Fruit fly (Drosophila melanogaster) whole organism, embryonic: ENCODE results near the gene Atg5.

Source experiments
- Abd-B ChIP-seq: fragments of 200-800 bp; sonication (Bioruptor generic); optimal IDR thresholded peaks from 2 replicates; lab custom pipeline; 2018; ENCODE audit warnings: missing biosample characterization, mild to moderate bottlenecking, missing genetic modification characterization, moderate library complexity
- Asciz ChIP-seq: fragments of 200-800 bp; sonication (Bioruptor generic); optimal IDR thresholded peaks from 2 replicates; lab custom pipeline; 2017; ENCODE audit warnings: missing biosample characterization, mild to moderate bottlenecking, missing genetic modification characterization, missing genetic modification reagents
- CG10209 ChIP-seq: fragments of 200-800 bp; sonication (Bioruptor generic); optimal IDR thresholded peaks from 3 replicates; lab custom pipeline; 2017; ENCODE audit warnings: missing biosample characterization, mild to moderate bottlenecking, missing genetic modification characterization, missing genetic modification reagents
- CG10431 ChIP-seq: fragments of 200-800 bp; sonication (Bioruptor generic); optimal IDR thresholded peaks from 3 replicates; lab custom pipeline; 2018; ENCODE audit warnings: missing biosample characterization, mild to moderate bottlenecking, missing genetic modification characterization
- CG10565 ChIP-seq: fragments of 200-800 bp; sonication (Bioruptor generic); optimal IDR thresholded peaks from 3 replicates; lab custom pipeline; 2016; ENCODE audit warnings: missing biosample characterization, mild to moderate bottlenecking, missing genetic modification characterization
- CG10654 ChIP-seq: fragments of 200-800 bp; sonication (Bioruptor generic); optimal IDR thresholded peaks from 2 replicates; lab custom pipeline; 2016; ENCODE audit warnings: missing biosample characterization, missing genetic modification characterization
- CG11695 ChIP-seq: fragments of 200-800 bp; sonication (Bioruptor generic); IDR thresholded peaks from 3 replicates; pipeline ENCODE4 v1.3.6; 2022; ENCODE audit warnings: missing biosample characterization, missing genetic modification characterization
- CG13123 ChIP-seq: fragments of 200-800 bp; sonication (Bioruptor generic); optimal IDR thresholded peaks from 2 replicates; lab custom pipeline; 2016; ENCODE audit warnings: missing biosample characterization, missing genetic modification characterization
- CG14014 ChIP-seq: fragments of 200-800 bp; sonication (Bioruptor generic); IDR thresholded peaks from 2 replicates; pipeline ENCODE4 v1.3.6; 2022; ENCODE audit warnings: missing biosample characterization, missing genetic modification characterization
- CG17568 ChIP-seq: fragments of 200-800 bp; sonication (Bioruptor generic); optimal IDR thresholded peaks from 2 replicates; lab custom pipeline; 2018; ENCODE audit warnings: missing biosample characterization, mild to moderate bottlenecking, missing genetic modification characterization, moderate library complexity
- CG17802 ChIP-seq: fragments of 200-800 bp; sonication (Bioruptor generic); optimal IDR thresholded peaks from 2 replicates; lab custom pipeline; 2018; ENCODE audit warnings: missing biosample characterization, mild to moderate bottlenecking, missing genetic modification characterization, moderate library complexity
- CG17829 ChIP-seq: fragments of 200-800 bp; optimal IDR thresholded peaks from 2 replicates; lab custom pipeline; 2019; ENCODE audit warnings: missing biosample characterization, mild to moderate bottlenecking, missing genetic modification characterization, moderate library complexity
- CG30431 ChIP-seq: fragments of 200-800 bp; sonication (Bioruptor generic); optimal IDR thresholded peaks from 2 replicates; lab custom pipeline; 2017; ENCODE audit warnings: missing biosample characterization, missing genetic modification characterization
- CG3065 ChIP-seq: fragments of 200-800 bp; sonication (Bioruptor generic); optimal IDR thresholded peaks from 2 replicates; lab custom pipeline; 2016; ENCODE audit warnings: missing biosample characterization, missing genetic modification characterization
- CG33557 ChIP-seq: fragments of 200-800 bp; sonication (Bioruptor generic); optimal IDR thresholded peaks from 2 replicates; lab custom pipeline; 2019; ENCODE audit warnings: missing biosample characterization, mild to moderate bottlenecking, missing genetic modification characterization, moderate library complexity
- CG7987 ChIP-seq: fragments of 200-800 bp; sonication (Bioruptor generic); optimal IDR thresholded peaks from 2 replicates; lab custom pipeline; 2018; ENCODE audit warnings: missing biosample characterization, mild to moderate bottlenecking, missing genetic modification characterization, moderate library complexity
- CG8290 ChIP-seq, 3 experiments: fragments of 200-800 bp; sonication (Bioruptor generic); optimal IDR thresholded peaks; 2 replicates each; lab custom pipeline; 2016 to 2019; ENCODE audit warnings: missing biosample characterization in 3 of 3, missing genetic modification characterization in 3 of 3, mild to moderate bottlenecking in 2 of 3, moderate library complexity in 1 of 3
- CG9727 ChIP-seq: fragments of 200-800 bp; sonication (Bioruptor generic); optimal IDR thresholded peaks from 3 replicates; lab custom pipeline; 2017; ENCODE audit warnings: missing biosample characterization, mild to moderate bottlenecking, missing genetic modification characterization
- Dbx ChIP-seq: fragments of 200-800 bp; sonication (Bioruptor generic); IDR thresholded peaks from 3 replicates; pipeline ENCODE4 v1.3.6; 2022; ENCODE audit warnings: missing biosample characterization, missing genetic modification characterization
- Ets97D ChIP-seq: fragments of 200-800 bp; sonication (Bioruptor generic); optimal IDR thresholded peaks from 3 replicates; lab custom pipeline; 2016; ENCODE audit warnings: missing biosample characterization, missing genetic modification characterization
- H15 ChIP-seq: fragments of 200-800 bp; sonication (Bioruptor generic); IDR thresholded peaks from 3 replicates; pipeline ENCODE4 v1.3.6; 2022; ENCODE audit warnings: missing biosample characterization, missing genetic modification characterization
- HLHmδ ChIP-seq: fragments of 200-800 bp; sonication (Bioruptor generic); optimal IDR thresholded peaks from 2 replicates; lab custom pipeline; 2018; ENCODE audit warnings: missing biosample characterization, mild to moderate bottlenecking, missing genetic modification characterization, moderate library complexity
- Hand ChIP-seq: fragments of 200-800 bp; sonication (Bioruptor generic); optimal IDR thresholded peaks from 2 replicates; lab custom pipeline; 2017; ENCODE audit warnings: mild to moderate bottlenecking, missing biosample characterization, missing genetic modification reagents, missing genetic modification characterization
- Hey ChIP-seq: fragments of 200-800 bp; sonication (Bioruptor generic); optimal IDR thresholded peaks from 3 replicates; lab custom pipeline; 2018; ENCODE audit warnings: missing biosample characterization, mild to moderate bottlenecking, missing genetic modification characterization
- Jarid2 ChIP-seq: fragments of 200-800 bp; sonication (Bioruptor generic); optimal IDR thresholded peaks from 3 replicates; lab custom pipeline; 2017; ENCODE audit warnings: mild to moderate bottlenecking, missing biosample characterization, missing genetic modification reagents, missing genetic modification characterization
- Mes4 ChIP-seq: fragments of 200-800 bp; sonication (Bioruptor generic); optimal IDR thresholded peaks from 2 replicates; lab custom pipeline; 2016; ENCODE audit warnings: missing biosample characterization, missing genetic modification characterization
- NfI ChIP-seq: fragments of 200-800 bp; sonication (Bioruptor generic); optimal IDR thresholded peaks from 3 replicates; lab custom pipeline; 2018; ENCODE audit warnings: missing biosample characterization, mild to moderate bottlenecking, missing genetic modification characterization, moderate library complexity
- Sry-β ChIP-seq: fragments of 200-800 bp; sonication (Bioruptor generic); optimal IDR thresholded peaks from 2 replicates; lab custom pipeline; 2018; ENCODE audit warnings: missing biosample characterization, mild to moderate bottlenecking, missing genetic modification characterization, moderate library complexity
- Sry-δ ChIP-seq: fragments of 200-800 bp; sonication (Bioruptor generic); optimal IDR thresholded peaks from 2 replicates; lab custom pipeline; 2016; ENCODE audit warnings: missing biosample characterization, missing genetic modification characterization
- ara ChIP-seq: fragments of 200-800 bp; sonication (Bioruptor generic); IDR thresholded peaks from 2 replicates; pipeline ENCODE4 v1.3.6; 2022; ENCODE audit warnings: missing biosample characterization, missing genetic modification characterization
- bab2 ChIP-seq: fragments of 200-800 bp; sonication (Bioruptor generic); optimal IDR thresholded peaks from 2 replicates; lab custom pipeline; 2016; ENCODE audit warnings: missing biosample characterization, missing genetic modification characterization
- cas ChIP-seq: fragments of 200-800 bp; sonication (Bioruptor generic); IDR thresholded peaks from 2 replicates; pipeline ENCODE4 v1.3.6; 2022; ENCODE audit warnings: missing biosample characterization, missing genetic modification characterization
- dan ChIP-seq: fragments of 200-800 bp; sonication (Bioruptor generic); IDR thresholded peaks from 2 replicates; pipeline ENCODE4 v1.3.6; 2022; ENCODE audit warnings: missing biosample characterization, missing genetic modification characterization
- fru ChIP-seq: fragments of >200 bp; optimal IDR thresholded peaks from 2 replicates; lab custom pipeline; 2017
- grn ChIP-seq: fragments of 200-800 bp; sonication (Bioruptor generic); optimal IDR thresholded peaks from 3 replicates; lab custom pipeline; 2017; ENCODE audit warnings: missing biosample characterization, missing genetic modification characterization
- insv ChIP-seq, 2 experiments: fragments of 200-800 bp; sonication (Bioruptor generic); optimal IDR thresholded peaks; 3 replicates each; lab custom pipeline; 2016 to 2018; ENCODE audit warnings: missing biosample characterization in 2 of 2, missing genetic modification characterization in 2 of 2
- mirr ChIP-seq: fragments of 200-800 bp; sonication (Bioruptor generic); optimal IDR thresholded peaks from 3 replicates; lab custom pipeline; 2018; ENCODE audit warnings: missing biosample characterization, mild to moderate bottlenecking, missing genetic modification characterization
- mld ChIP-seq: fragments of 200-800 bp; sonication (Bioruptor generic); IDR thresholded peaks from 3 replicates; pipeline ENCODE4 v1.3.6; 2022; ENCODE audit warnings: missing biosample characterization, missing genetic modification characterization; ENCODE audit not compliant: partially characterized antibody
- nerfin-1 ChIP-seq: fragments of 200-800 bp; sonication (Bioruptor generic); optimal IDR thresholded peaks from 3 replicates; lab custom pipeline; 2019; ENCODE audit warnings: missing biosample characterization, mild to moderate bottlenecking, missing genetic modification characterization, moderate library complexity
- odd ChIP-seq: fragments of 200-800 bp; sonication (Bioruptor generic); optimal IDR thresholded peaks from 2 replicates; lab custom pipeline; 2017; ENCODE audit warnings: missing biosample characterization, mild to moderate bottlenecking, missing genetic modification characterization
- org-1 ChIP-seq: fragments of 200-800 bp; sonication (Bioruptor generic); optimal IDR thresholded peaks from 2 replicates; lab custom pipeline; 2017; ENCODE audit warnings: missing biosample characterization, missing genetic modification characterization
- otp ChIP-seq: fragments of 200-800 bp; sonication (Bioruptor generic); IDR thresholded peaks from 3 replicates; pipeline ENCODE4, ENCODE4 v1.3.6; 2022; ENCODE audit warnings: missing biosample characterization, missing genetic modification characterization
- run ChIP-seq: fragments of 200-800 bp; sonication (Bioruptor generic); optimal IDR thresholded peaks from 3 replicates; lab custom pipeline; 2018; ENCODE audit warnings: missing biosample characterization, mild to moderate bottlenecking, missing genetic modification characterization
- schlank ChIP-seq: fragments of 200-800 bp; sonication (Bioruptor generic); optimal IDR thresholded peaks from 2 replicates; lab custom pipeline; 2018; ENCODE audit warnings: missing biosample characterization, mild to moderate bottlenecking, missing genetic modification characterization
- sens-2 ChIP-seq: fragments of 200-800 bp; sonication (Bioruptor generic); IDR thresholded peaks from 2 replicates; pipeline ENCODE4 v1.3.6; 2022; ENCODE audit warnings: missing biosample characterization, missing genetic modification characterization
- shn ChIP-seq: fragments of 200-800 bp; sonication (Bioruptor generic); optimal IDR thresholded peaks from 3 replicates; lab custom pipeline; 2016; ENCODE audit warnings: missing biosample characterization, missing genetic modification characterization
- so ChIP-seq: fragments of 200-800 bp; sonication (Bioruptor generic); IDR thresholded peaks from 3 replicates; pipeline ENCODE4 v1.3.6; 2022; ENCODE audit warnings: missing biosample characterization, missing genetic modification characterization
- tup ChIP-seq: fragments of 200-800 bp; sonication (Bioruptor generic); optimal IDR thresholded peaks from 2 replicates; lab custom pipeline; 2016; ENCODE audit warnings: missing biosample characterization, mild to moderate bottlenecking, missing genetic modification characterization, moderate library complexity
- tx ChIP-seq: fragments of 200-800 bp; sonication (Bioruptor generic); optimal IDR thresholded peaks from 2 replicates; lab custom pipeline; 2016; ENCODE audit warnings: missing biosample characterization, missing genetic modification characterization
- vnd ChIP-seq: fragments of 200-800 bp; sonication (Bioruptor generic); IDR thresholded peaks from 3 replicates; pipeline ENCODE4 v1.3.6; 2022; ENCODE audit warnings: missing biosample characterization, missing genetic modification characterization; ENCODE audit not compliant: partially characterized antibody

Gene Atg5

dm6 chrX:7333298-7333743 is 9.8 kb upstream of the Atg5 start (continued):
- TF ChIP-seq CG13123 (GFP tag; lab: Kevin White, UChicago) (peak; percentile 21), mirr (GFP tag; lab: Kevin White, UChicago) (peak; percentile 32), CG10565 (no peak), so (GFP tag; lab: Robert Waterston, UW) (0 out of 3 replicates have a peak, but pooled peaks have one; percentile 7), nerfin-1 (tag; lab: Kevin White, UChicago) (peak; percentile 28), run (tag; lab: Kevin White, UChicago) (no peak), Asciz (GFP tag; lab: Kevin White, UChicago) (peak; percentile 75), Abd-B (GFP tag; lab: Kevin White, UChicago) (no peak), sens-2 (GFP tag; lab: Robert Waterston, UW) (peak; percentile 65; the same call in 1 of the 2 replicates), tup (GFP tag; lab: Kevin White, UChicago) (peak; percentile 65), insv (GFP tag; optimal IDR thresholded peaks at IDR 0.05; lab: Kevin White, UChicago) (peak in 1 of 2 experiments; percentile 16), mld (GFP tag; lab: Robert Waterston, UW) (no peak), Dbx (GFP tag; lab: Robert Waterston, UW) (0 out of 3 replicates have a peak, but pooled peaks have one; percentile 41), Mes4 (GFP tag; lab: Kevin White, UChicago) (peak; percentile 37), bab2 (GFP tag; lab: Kevin White, UChicago) (peak; percentile 42), CG17829 (tag; lab: Kevin White, UChicago) (no peak), CG3065 (GFP tag; lab: Kevin White, UChicago) (peak; percentile 25), CG10431 (GFP tag; lab: Kevin White, UChicago) (peak; percentile 26), CG9727 (peak; percentile 33), ara (GFP tag; lab: Robert Waterston, UW) (peak; percentile 54; the same call in 1 of the 2 replicates), CG7987 (GFP tag; lab: Kevin White, UChicago) (peak; percentile 74), vnd (GFP tag; lab: Robert Waterston, UW) (no peak), CG14014 (GFP tag; lab: Robert Waterston, UW) (peak; percentile 71; the same call in 1 of the 2 replicates), CG10209 (GFP tag; lab: Kevin White, UChicago) (peak; percentile 59), fru (no peak), Hand (no peak), CG17802 (tag; lab: Kevin White, UChicago) (no peak), H15 (GFP tag; lab: Robert Waterston, UW) (0 out of 3 replicates have a peak, but pooled peaks have one; percentile 37), schlank (tag; lab: Kevin White, UChicago) (peak; percentile 34), tx (GFP tag; lab: Kevin White, UChicago) (no peak), CG11695 (GFP tag; lab: Robert Waterston, UW) (peak; percentile 58; the same call in 2 of the 3 replicates), dan (GFP tag; lab: Robert Waterston, UW) (no peak), cas (no peak), CG17568 (GFP tag; lab: Kevin White, UChicago) (peak; percentile 12), grn (GFP tag; lab: Kevin White, UChicago) (peak; percentile 31), CG33557 (GFP tag; lab: Kevin White, UChicago) (peak; percentile 74), CG8290 (GFP tag; optimal IDR thresholded peaks at IDR 0.05; lab: Kevin White, UChicago) (peak; percentile 12), CG8290 (tag; optimal IDR thresholded peaks at IDR 0.05; lab: Kevin White, UChicago) (peak; percentile 48 to 72), Hey (peak; percentile 17), org-1 (GFP tag; lab: Kevin White, UChicago) (peak; percentile 51), shn (GFP tag; lab: Kevin White, UChicago) (no peak), odd (GFP tag; lab: Kevin White, UChicago) (peak; percentile 38), NfI (GFP tag; lab: Kevin White, UChicago) (no peak), otp (GFP tag; lab: Robert Waterston, UW) (peak; percentile 76; the same call in 2 of the 3 replicates), Sry-δ (no peak), CG10654 (GFP tag; lab: Kevin White, UChicago) (peak; percentile 39), Ets97D (GFP tag; lab: Kevin White, UChicago) (no peak), Jarid2 (GFP tag; lab: Kevin White, UChicago) (peak; percentile 6), CG30431 (peak; percentile 20), HLHmδ (GFP tag; lab: Kevin White, UChicago) (no peak), Sry-β (GFP tag; lab: Kevin White, UChicago) (no peak)
